Fruit fly (Drosophila melanogaster) whole organism, embryonic: ENCODE results near the gene CG11698.

Experiments
- B-H2 ChIP-seq: fragments of 200-800 bp; sonication (Bioruptor generic); optimal IDR thresholded peaks from 2 replicates; lab custom pipeline; 2018; ENCODE audit warnings: missing biosample characterization, mild to moderate bottlenecking, missing genetic modification characterization
- CG13123 ChIP-seq: fragments of 200-800 bp; sonication (Bioruptor generic); optimal IDR thresholded peaks from 2 replicates; lab custom pipeline; 2016; ENCODE audit warnings: missing biosample characterization, missing genetic modification characterization
- CG15514 ChIP-seq: fragments of 200-800 bp; sonication (Bioruptor generic); optimal IDR thresholded peaks from 3 replicates; lab custom pipeline; 2017; ENCODE audit warnings: missing biosample characterization, missing genetic modification characterization, mild to moderate bottlenecking, moderate library complexity, missing genetic modification reagents
- CG15601 ChIP-seq: fragments of 200-800 bp; sonication (Bioruptor generic); optimal IDR thresholded peaks from 3 replicates; lab custom pipeline; 2019; ENCODE audit warnings: missing biosample characterization, mild to moderate bottlenecking, missing genetic modification characterization, moderate library complexity
- CG15696 ChIP-seq: fragments of 200-800 bp; sonication (Bioruptor generic); optimal IDR thresholded peaks from 2 replicates; lab custom pipeline; 2019; ENCODE audit warnings: missing biosample characterization, mild to moderate bottlenecking, missing genetic modification characterization, moderate library complexity
- CG17186 ChIP-seq: fragments of 200-800 bp; sonication (Bioruptor generic); optimal IDR thresholded peaks from 3 replicates; lab custom pipeline; 2017; ENCODE audit warnings: missing biosample characterization, missing genetic modification reagents, missing genetic modification characterization
- CG18619 ChIP-seq: fragments of 200-800 bp; sonication (Bioruptor generic); optimal IDR thresholded peaks from 3 replicates; lab custom pipeline; 2017; ENCODE audit warnings: missing biosample characterization, mild to moderate bottlenecking, missing genetic modification characterization
- CG2120 ChIP-seq: fragments of 200-800 bp; sonication (Bioruptor generic); optimal IDR thresholded peaks from 3 replicates; lab custom pipeline; 2016; ENCODE audit warnings: missing biosample characterization, missing genetic modification characterization
- CG4404 ChIP-seq: fragments of 200-800 bp; sonication (Bioruptor generic); IDR thresholded peaks from 2 replicates; pipeline ENCODE4 v1.3.6; 2022; ENCODE audit warnings: missing biosample characterization, missing genetic modification characterization
- CG6689 ChIP-seq: fragments of 200-800 bp; sonication (Bioruptor generic); IDR thresholded peaks from 2 replicates; pipeline ENCODE4 v1.3.6; 2022; ENCODE audit warnings: missing biosample characterization, missing genetic modification characterization
- CG7372 ChIP-seq: fragments of 200-800 bp; sonication (Bioruptor generic); IDR thresholded peaks from 2 replicates; pipeline ENCODE4 v1.3.6; 2022; ENCODE audit warnings: missing biosample characterization, missing genetic modification characterization
- CG8290 ChIP-seq, 3 experiments: fragments of 200-800 bp; sonication (Bioruptor generic); optimal IDR thresholded peaks; 2 replicates each; lab custom pipeline; 2016 to 2019; ENCODE audit warnings: missing biosample characterization in 3 of 3, missing genetic modification characterization in 3 of 3, mild to moderate bottlenecking in 2 of 3, moderate library complexity in 1 of 3
- CG9727 ChIP-seq: fragments of 200-800 bp; sonication (Bioruptor generic); optimal IDR thresholded peaks from 3 replicates; lab custom pipeline; 2017; ENCODE audit warnings: missing biosample characterization, mild to moderate bottlenecking, missing genetic modification characterization
- CG9932 ChIP-seq: fragments of 200-800 bp; sonication (Bioruptor generic); IDR thresholded peaks from 2 replicates; pipeline ENCODE4 v1.3.6; 2022; ENCODE audit warnings: missing biosample characterization, missing genetic modification characterization
- Ets65A ChIP-seq: fragments of 200-800 bp; sonication (Bioruptor generic); peaks from one replicate; lab custom pipeline; 2016; ENCODE audit warnings: missing biosample characterization, missing genetic modification characterization
- Fer2 ChIP-seq: fragments of 200-800 bp; sonication (Bioruptor generic); optimal IDR thresholded peaks from 2 replicates; lab custom pipeline; 2018; ENCODE audit warnings: missing biosample characterization, mild to moderate bottlenecking, missing genetic modification characterization, moderate library complexity
- GATAe ChIP-seq: fragments of 200-800 bp; sonication (Bioruptor generic); conservative IDR thresholded peaks from 2 replicates; pipeline ENCODE4 v1.3.6; 2022; ENCODE audit warnings: missing biosample characterization, missing genetic modification characterization
- H15 ChIP-seq: fragments of 200-800 bp; sonication (Bioruptor generic); IDR thresholded peaks from 3 replicates; pipeline ENCODE4 v1.3.6; 2022; ENCODE audit warnings: missing biosample characterization, missing genetic modification characterization
- Opbp ChIP-seq: fragments of 200-800 bp; sonication (Bioruptor generic); IDR thresholded peaks from 3 replicates; pipeline ENCODE4 v1.3.6; 2022; ENCODE audit warnings: missing biosample characterization, missing genetic modification characterization; ENCODE audit not compliant: partially characterized antibody
- Spps ChIP-seq: fragments of 200-800 bp; sonication (Bioruptor generic); optimal IDR thresholded peaks from 2 replicates; lab custom pipeline; 2018; ENCODE audit warnings: missing biosample characterization, mild to moderate bottlenecking, missing genetic modification characterization
- Taf1 ChIP-seq: fragments of 200-800 bp; sonication (Bioruptor generic); IDR thresholded peaks from 2 replicates; pipeline ENCODE4 v1.3.6; 2022; ENCODE audit warnings: missing biosample characterization, missing genetic modification characterization
- Tbp ChIP-seq: fragments of >200 bp; optimal IDR thresholded peaks from 2 replicates; lab custom pipeline; 2018; ENCODE audit warnings: missing biosample characterization, missing genetic modification characterization
- ac ChIP-seq: fragments of 200-800 bp; sonication (Bioruptor generic); optimal IDR thresholded peaks from 3 replicates; lab custom pipeline; 2017; ENCODE audit warnings: missing biosample characterization, mild to moderate bottlenecking, missing genetic modification characterization
- ase ChIP-seq: fragments of 200-800 bp; sonication (Bioruptor generic); IDR thresholded peaks from 3 replicates; pipeline ENCODE4 v1.3.6; 2022; ENCODE audit warnings: missing biosample characterization, missing genetic modification characterization
- az2 ChIP-seq: fragments of 200-800 bp; sonication (Bioruptor generic); optimal IDR thresholded peaks from 3 replicates; lab custom pipeline; 2016; ENCODE audit warnings: missing biosample characterization, missing genetic modification characterization
- br ChIP-seq: fragments of >200 bp; optimal IDR thresholded peaks from 2 replicates; lab custom pipeline; 2017
- crp ChIP-seq, 2 experiments: fragments of 200-800 bp; sonication (Bioruptor generic); optimal IDR thresholded peaks; 2 replicates in 1 of 2; 3 replicates in 1 of 2; lab custom pipeline; 2017; ENCODE audit warnings: missing biosample characterization in 2 of 2, missing genetic modification characterization in 2 of 2, mild to moderate bottlenecking in 1 of 2, moderate library complexity in 1 of 2
- dysf ChIP-seq: fragments of 200-800 bp; sonication (Bioruptor generic); IDR thresholded peaks from 3 replicates; pipeline ENCODE4 v1.3.6; 2022; ENCODE audit warnings: missing biosample characterization, missing genetic modification characterization
- ewg ChIP-seq: fragments of 200-800 bp; sonication (Bioruptor generic); optimal IDR thresholded peaks from 3 replicates; lab custom pipeline; 2017; ENCODE audit warnings: mild to moderate bottlenecking, missing biosample characterization, missing genetic modification reagents, missing genetic modification characterization
- fd102C ChIP-seq: fragments of 200-800 bp; sonication (Bioruptor generic); optimal IDR thresholded peaks from 2 replicates; lab custom pipeline; 2018; ENCODE audit warnings: missing biosample characterization, mild to moderate bottlenecking, missing genetic modification characterization, moderate library complexity
- fru ChIP-seq: fragments of >200 bp; optimal IDR thresholded peaks from 2 replicates; lab custom pipeline; 2017
- gfzf ChIP-seq: fragments of 200-800 bp; sonication (Bioruptor generic); optimal IDR thresholded peaks from 2 replicates; lab custom pipeline; 2016; ENCODE audit warnings: missing biosample characterization, mild to moderate bottlenecking, missing genetic modification characterization, moderate library complexity
- gro ChIP-seq: fragments of 200-800 bp; sonication (Bioruptor generic); optimal IDR thresholded peaks from 2 replicates; lab custom pipeline; 2016; ENCODE audit warnings: missing biosample characterization, missing genetic modification characterization
- h ChIP-seq: fragments of >200 bp; optimal IDR thresholded peaks from 2 replicates; lab custom pipeline; 2017
- kni ChIP-seq: fragments of 200-800 bp; sonication (Bioruptor generic); optimal IDR thresholded peaks from 3 replicates; lab custom pipeline; 2017; ENCODE audit warnings: mild to moderate bottlenecking, missing biosample characterization, missing genetic modification reagents, missing genetic modification characterization
- sens ChIP-seq: fragments of 200-800 bp; sonication (Bioruptor generic); peaks from one replicate; lab custom pipeline; 2016; ENCODE audit warnings: missing biosample characterization, missing genetic modification characterization
- slp2 ChIP-seq: fragments of 200-800 bp; sonication (Bioruptor generic); optimal IDR thresholded peaks from 2 replicates; lab custom pipeline; 2016; ENCODE audit warnings: missing biosample characterization, missing genetic modification characterization
- sqz ChIP-seq: fragments of 200-800 bp; sonication (Bioruptor generic); optimal IDR thresholded peaks from 3 replicates; lab custom pipeline; 2018; ENCODE audit warnings: missing biosample characterization, mild to moderate bottlenecking, missing genetic modification characterization
- tll ChIP-seq, 2 experiments: fragments of 200-800 bp in 1 of 2; fragments of >200 bp in 1 of 2; sonication (Bioruptor generic) in 1 of 2; optimal IDR thresholded peaks; 2 replicates each; lab custom pipeline; 2017 to 2019; ENCODE audit warnings: missing biosample characterization in 2 of 2, missing genetic modification characterization in 2 of 2, mild to moderate bottlenecking in 1 of 2, moderate library complexity in 1 of 2
- tx ChIP-seq: fragments of 200-800 bp; sonication (Bioruptor generic); optimal IDR thresholded peaks from 2 replicates; lab custom pipeline; 2016; ENCODE audit warnings: missing biosample characterization, missing genetic modification characterization
- unc-4 ChIP-seq: fragments of 200-800 bp; sonication (Bioruptor generic); IDR thresholded peaks from 2 replicates; pipeline ENCODE4 v1.3.6; 2022; ENCODE audit warnings: missing biosample characterization, missing genetic modification characterization; ENCODE audit not compliant: partially characterized antibody
- vnd ChIP-seq: fragments of 200-800 bp; sonication (Bioruptor generic); IDR thresholded peaks from 3 replicates; pipeline ENCODE4 v1.3.6; 2022; ENCODE audit warnings: missing biosample characterization, missing genetic modification characterization; ENCODE audit not compliant: partially characterized antibody
- zen ChIP-seq: fragments of 200-800 bp; sonication (Bioruptor generic); optimal IDR thresholded peaks from 3 replicates; lab custom pipeline; 2018; ENCODE audit warnings: missing biosample characterization, mild to moderate bottlenecking, missing genetic modification characterization, moderate library complexity

Gene CG11698

dm6 chr3R:8326884-8327283 lies 14.9 kb downstream of the CG11698 start:
- TF ChIP-seq CG18619 (GFP tag; lab: Kevin White, UChicago) (no peak), fd102C (peak; percentile 57), sqz (no peak), tll (GFP tag; optimal IDR thresholded peaks at IDR 0.05; lab: Kevin White, UChicago) (peak in 1 of 2 experiments; percentile 85), tx (GFP tag; lab: Kevin White, UChicago) (no peak), kni (GFP tag; lab: Kevin White, UChicago) (peak; percentile 23), ac (GFP tag; lab: Kevin White, UChicago) (peak; percentile 36), CG15696 (tag; lab: Kevin White, UChicago) (peak; percentile 39), zen (tag; lab: Kevin White, UChicago) (peak; percentile 6), CG9727 (GFP tag; lab: Kevin White, UChicago) (peak; percentile 20)

DNA sequence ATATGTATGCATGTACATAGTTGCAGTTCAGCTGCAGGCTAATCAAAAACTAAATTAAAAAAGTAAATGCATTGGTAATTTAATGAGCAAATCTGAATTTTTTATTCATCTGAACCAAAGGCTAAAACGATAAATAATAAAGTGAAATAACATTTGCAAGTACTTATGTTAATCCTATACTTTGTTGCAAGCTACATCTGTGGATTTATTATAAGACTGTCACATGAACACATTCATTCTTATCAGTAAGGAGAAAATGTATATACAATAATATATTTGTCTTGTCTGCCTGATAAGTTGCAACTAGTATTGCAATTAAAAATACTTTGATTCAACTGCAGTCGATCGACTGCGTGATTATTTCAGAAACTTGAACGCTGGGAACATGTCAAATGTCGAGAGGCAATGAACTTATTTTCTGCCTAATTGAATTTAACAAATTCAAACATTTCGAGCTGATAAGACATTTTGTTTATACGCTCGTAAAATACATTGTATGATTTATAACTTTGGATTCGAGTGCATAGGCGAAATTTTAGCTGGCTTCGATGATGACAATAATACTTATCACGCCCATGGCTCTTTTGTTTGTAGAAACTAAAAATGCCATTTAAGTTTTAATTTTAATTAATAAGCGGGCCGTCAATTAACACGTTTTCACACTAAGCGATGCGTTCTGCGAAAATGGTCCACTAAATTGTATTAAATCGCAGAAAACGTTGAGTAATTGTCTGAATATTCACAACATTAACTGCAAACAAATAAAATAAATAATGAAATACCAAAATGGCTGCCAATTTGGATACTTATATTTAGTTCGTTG lies 16.2 kb downstream of the CG11698 start:
- peak; percentile 19 for TF ChIP-seq sens (GFP tag; lab: Kevin White, UChicago)
- no peak for TF ChIP-seq CG13123 (GFP tag; lab: Kevin White, UChicago)
- peak; percentile 80 for TF ChIP-seq Ets65A

DNA sequence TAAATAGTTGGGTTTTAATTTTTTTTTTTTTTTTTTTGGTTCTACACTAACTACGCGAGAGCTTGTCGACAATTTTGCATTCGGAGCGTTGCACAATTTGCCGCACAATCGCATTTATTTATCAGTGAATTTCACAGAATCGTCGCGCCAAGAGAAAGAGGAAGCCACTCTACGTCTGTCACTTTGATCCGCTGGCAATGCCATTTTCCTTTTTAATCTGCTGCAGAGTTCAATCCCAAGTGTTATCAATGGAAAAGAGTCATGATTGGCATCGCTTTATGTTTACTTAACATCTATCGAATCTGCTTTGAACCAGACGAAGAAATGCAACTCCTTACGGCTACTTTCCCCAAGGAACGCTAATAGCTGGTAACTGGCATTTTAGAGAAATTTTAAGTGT lies 17.6 kb downstream of the CG11698 start:
- TF ChIP-seq Spps (tag; lab: Kevin White, UChicago) (no peak), CG9932 (GFP tag; lab: Robert Waterston, UW) (no peak), ewg (GFP tag; lab: Kevin White, UChicago) (no peak), CG4404 (GFP tag; lab: Robert Waterston, UW) (no peak), vnd (GFP tag; lab: Robert Waterston, UW) (no peak)

dm6 chr3R:8333768-8334470 lies 21.9 kb downstream of the CG11698 start, which contains the start of gene Poxm:
Gene Poxm, minus strand, starts transcription at chr3R:8333792.
- TF ChIP-seq GATAe (no peak), az2 (GFP tag; lab: Kevin White, UChicago) (peak; percentile 92), CG6689 (GFP tag; lab: Robert Waterston, UW) (peak; percentile 94), h (lab: Kevin White, UChicago) (no peak), CG8290 (GFP tag; optimal IDR thresholded peaks at IDR 0.05; lab: Kevin White, UChicago) (peak; percentile 78), CG8290 (tag; optimal IDR thresholded peaks at IDR 0.05; lab: Kevin White, UChicago) (peak in 1 of 2 experiments; percentile 83), Tbp (GFP tag; lab: Kevin White, UChicago) (no peak), sens (GFP tag; lab: Kevin White, UChicago) (peak; percentile 96), gro (GFP tag; lab: Kevin White, UChicago) (no peak), CG2120 (peak; percentile 71), Fer2 (tag; lab: Kevin White, UChicago) (peak; percentile 75), crp (GFP tag; optimal IDR thresholded peaks at IDR 0.05; lab: Kevin White, UChicago) (peak in 1 of 2 experiments; percentile 47), Opbp (no peak), Taf1 (GFP tag; lab: Robert Waterston, UW) (peak; percentile 49; the same call in 1 of the 2 replicates), dysf (peak; percentile 94), fru (lab: Kevin White, UChicago) (no peak), CG15514 (GFP tag; lab: Kevin White, UChicago) (peak; percentile 21), B-H2 (GFP tag; lab: Kevin White, UChicago) (peak; percentile 39), CG15601 (tag; lab: Kevin White, UChicago) (peak; percentile 89), br (no peak), gfzf (GFP tag; lab: Kevin White, UChicago) (no peak), ase (GFP tag; lab: Robert Waterston, UW) (peak; percentile 79), CG17186 (GFP tag; lab: Kevin White, UChicago) (peak; percentile 49), vnd (GFP tag; lab: Robert Waterston, UW) (no peak), H15 (GFP tag; lab: Robert Waterston, UW) (peak; percentile 84), CG7372 (peak; percentile 89), slp2 (peak; percentile 64), unc-4 (no peak)
